Fruit fly (Drosophila melanogaster) whole organism, prepupa: ENCODE results near the gene Larp7.
A peak's percentile ranks its signal among the peaks of the same experiment; 100 is the strongest.

Experiments used
- CG10669 ChIP-seq: fragments of 200-800 bp; sonication (Bioruptor generic); optimal IDR thresholded peaks from 3 replicates; lab custom pipeline; 2018; ENCODE audit warnings: missing biosample characterization, mild to moderate bottlenecking, missing genetic modification characterization, moderate library complexity
- CG11294 ChIP-seq: fragments of 200-800 bp; sonication (Bioruptor generic); IDR thresholded peaks from 2 replicates; pipeline ENCODE4 v1.3.6; 2022; ENCODE audit warnings: missing biosample characterization, missing genetic modification characterization
- CG11902 ChIP-seq: fragments of 200-800 bp; sonication (Bioruptor generic); optimal IDR thresholded peaks from 3 replicates; lab custom pipeline; 2016; ENCODE audit warnings: missing biosample characterization, missing genetic modification characterization
- CG15336 ChIP-seq: fragments of 200-800 bp; sonication (Bioruptor generic); IDR thresholded peaks from 2 replicates; pipeline ENCODE4 v1.3.6; 2022; ENCODE audit warnings: missing biosample characterization, missing genetic modification characterization
- CG1621 ChIP-seq: fragments of 200-800 bp; sonication (Bioruptor generic); optimal IDR thresholded peaks from 3 replicates; lab custom pipeline; 2018; ENCODE audit warnings: missing biosample characterization, mild to moderate bottlenecking, missing genetic modification characterization
- CG16779 ChIP-seq: fragments of 200-800 bp; sonication (Bioruptor generic); optimal IDR thresholded peaks from 3 replicates; lab custom pipeline; 2017; ENCODE audit warnings: missing biosample characterization, mild to moderate bottlenecking, missing genetic modification characterization
- CG3032 ChIP-seq: fragments of 200-800 bp; optimal IDR thresholded peaks from 2 replicates; lab custom pipeline; 2019; ENCODE audit warnings: missing biosample characterization, mild to moderate bottlenecking, missing genetic modification characterization, moderate library complexity
- CG31627 ChIP-seq: fragments of 200-800 bp; sonication (Bioruptor generic); optimal IDR thresholded peaks from 3 replicates; lab custom pipeline; 2016; ENCODE audit warnings: missing biosample characterization, missing genetic modification characterization
- CG3919 ChIP-seq: fragments of 200-800 bp; sonication (Bioruptor generic); optimal IDR thresholded peaks from 3 replicates; lab custom pipeline; 2016; ENCODE audit warnings: missing biosample characterization, missing genetic modification characterization
- CG4318 ChIP-seq: fragments of 200-800 bp; sonication (Bioruptor generic); optimal IDR thresholded peaks from 3 replicates; lab custom pipeline; 2017; ENCODE audit warnings: missing biosample characterization, mild to moderate bottlenecking, missing genetic modification characterization
- CG6792 ChIP-seq: fragments of 200-800 bp; sonication (Bioruptor generic); optimal IDR thresholded peaks from 3 replicates; lab custom pipeline; 2016; ENCODE audit warnings: missing biosample characterization, missing genetic modification characterization
- CG7368 ChIP-seq: fragments of 200-800 bp; sonication (Bioruptor generic); optimal IDR thresholded peaks from 3 replicates; lab custom pipeline; 2016; ENCODE audit warnings: missing biosample characterization, missing genetic modification characterization
- CG8119 ChIP-seq: fragments of 200-800 bp; sonication (Bioruptor generic); IDR thresholded peaks from 3 replicates; pipeline ENCODE4 v1.3.6; 2022; ENCODE audit warnings: missing biosample characterization, missing genetic modification characterization
- CG8319 ChIP-seq: fragments of 200-800 bp; sonication (Bioruptor generic); optimal IDR thresholded peaks from 3 replicates; lab custom pipeline; 2016; ENCODE audit warnings: missing biosample characterization, missing genetic modification characterization
- CG8632 ChIP-seq: fragments of 200-800 bp; sonication (Bioruptor generic); optimal IDR thresholded peaks from 3 replicates; lab custom pipeline; 2016; ENCODE audit warnings: missing biosample characterization, missing genetic modification characterization
- Eip78C ChIP-seq: fragments of 200-800 bp; sonication (Bioruptor generic); peaks from one replicate; lab custom pipeline; 2016; ENCODE audit warnings: missing biosample characterization, missing genetic modification characterization
- Eip93F ChIP-seq: fragments of 200-800 bp; sonication (Bioruptor generic); optimal IDR thresholded peaks from 2 replicates; lab custom pipeline; 2016; ENCODE audit warnings: missing biosample characterization, mild to moderate bottlenecking, missing genetic modification characterization
- Ets21C ChIP-seq: fragments of 200-800 bp; sonication (Bioruptor generic); optimal IDR thresholded peaks from 3 replicates; lab custom pipeline; 2016; ENCODE audit warnings: missing biosample characterization, missing genetic modification characterization
- Gug ChIP-seq: fragments of 200-800 bp; sonication (Bioruptor generic); IDR thresholded peaks from 2 replicates; pipeline ENCODE4 v1.3.6; 2022; ENCODE audit warnings: missing biosample characterization, missing genetic modification characterization
- Lpt ChIP-seq: fragments of 200-800 bp; sonication (Bioruptor generic); optimal IDR thresholded peaks from 3 replicates; lab custom pipeline; 2016; ENCODE audit warnings: missing biosample characterization, missing genetic modification characterization
- Smox ChIP-seq: fragments of 200-800 bp; sonication (Bioruptor generic); optimal IDR thresholded peaks from 3 replicates; lab custom pipeline; 2016; ENCODE audit warnings: missing biosample characterization, missing genetic modification characterization
- Sox102F ChIP-seq: fragments of 200-800 bp; sonication (Bioruptor generic); optimal IDR thresholded peaks from 2 replicates; lab custom pipeline; 2016; ENCODE audit warnings: missing biosample characterization, mild to moderate bottlenecking, missing genetic modification characterization
- Sox15 ChIP-seq: fragments of 200-800 bp; sonication (Bioruptor generic); optimal IDR thresholded peaks from 3 replicates; lab custom pipeline; 2016; ENCODE audit warnings: missing biosample characterization, missing genetic modification characterization
- achi ChIP-seq: fragments of 200-800 bp; sonication (Bioruptor generic); optimal IDR thresholded peaks from 3 replicates; lab custom pipeline; 2016; ENCODE audit warnings: missing biosample characterization, missing genetic modification characterization
- acj6 ChIP-seq: fragments of 200-800 bp; sonication (Bioruptor generic); optimal IDR thresholded peaks from 3 replicates; lab custom pipeline; 2016; ENCODE audit warnings: missing biosample characterization, missing genetic modification characterization
- cyc ChIP-seq: fragments of 200-800 bp; sonication (Bioruptor generic); optimal IDR thresholded peaks from 3 replicates; lab custom pipeline; 2016; ENCODE audit warnings: missing biosample characterization, missing genetic modification characterization
- dsx ChIP-seq: fragments of 200-800 bp; optimal IDR thresholded peaks from 3 replicates; lab custom pipeline; 2019; ENCODE audit warnings: missing biosample characterization, mild to moderate bottlenecking, missing genetic modification characterization, moderate library complexity; ENCODE audit not compliant: poor library complexity, severe bottlenecking
- eg ChIP-seq: fragments of 200-800 bp; sonication (Bioruptor generic); IDR thresholded peaks from 3 replicates; pipeline ENCODE4 v1.3.6; 2022; ENCODE audit warnings: missing biosample characterization, missing genetic modification characterization
- fd85E ChIP-seq: fragments of 200-800 bp; sonication (Bioruptor generic); optimal IDR thresholded peaks from 3 replicates; lab custom pipeline; 2016; ENCODE audit warnings: missing biosample characterization, missing genetic modification characterization
- fkh ChIP-seq: fragments of 200-800 bp; sonication (Bioruptor generic); optimal IDR thresholded peaks from 3 replicates; lab custom pipeline; 2017; ENCODE audit warnings: missing biosample characterization, mild to moderate bottlenecking, missing genetic modification characterization, moderate library complexity
- net ChIP-seq: fragments of 200-800 bp; sonication (Bioruptor generic); optimal IDR thresholded peaks from 3 replicates; lab custom pipeline; 2016; ENCODE audit warnings: missing biosample characterization, missing genetic modification characterization
- pdm3 ChIP-seq: fragments of 200-800 bp; sonication (Bioruptor generic); optimal IDR thresholded peaks from 3 replicates; lab custom pipeline; 2016; ENCODE audit warnings: missing biosample characterization, missing genetic modification characterization
- salr ChIP-seq, 2 experiments: fragments of 200-800 bp; sonication (Bioruptor generic); optimal IDR thresholded peaks; 3 replicates each; lab custom pipeline; 2016 to 2018; ENCODE audit warnings: missing biosample characterization in 2 of 2, missing genetic modification characterization in 2 of 2, mild to moderate bottlenecking in 1 of 2
- ss ChIP-seq, 2 experiments: fragments of 200-800 bp; sonication (Bioruptor generic); optimal IDR thresholded peaks; 2 replicates in 1 of 2; 3 replicates in 1 of 2; lab custom pipeline; 2017 to 2018; ENCODE audit warnings: mild to moderate bottlenecking in 2 of 2, missing biosample characterization in 2 of 2, missing genetic modification characterization in 2 of 2, moderate library complexity in 1 of 2
- svp ChIP-seq: fragments of 200-800 bp; sonication (Bioruptor generic); peaks from one replicate; lab custom pipeline; 2016; ENCODE audit warnings: missing biosample characterization, missing genetic modification characterization
- topi ChIP-seq: fragments of 200-800 bp; sonication (Bioruptor generic); optimal IDR thresholded peaks from 3 replicates; lab custom pipeline; 2016; ENCODE audit warnings: missing biosample characterization, missing genetic modification characterization
- vri ChIP-seq: fragments of 200-800 bp; sonication (Bioruptor generic); optimal IDR thresholded peaks from 3 replicates; lab custom pipeline; 2016; ENCODE audit warnings: missing biosample characterization, mild to moderate bottlenecking, missing genetic modification characterization

Gene Larp7

dm6 chrX:9223182-9223581 lies 20.4 kb upstream of the Larp7 start, which contains the start of gene t (continued):
- peak; percentile 35; the same call in 1 of the 2 replicates for TF ChIP-seq CG11294 (GFP tag; lab: Robert Waterston, UW)
- no peak for TF ChIP-seq CG11902 (GFP tag; lab: Kevin White, UChicago)
- no peak for TF ChIP-seq fd85E
- TF ChIP-seq CG10669 (GFP tag; lab: Kevin White, UChicago) = no peak
- no peak for TF ChIP-seq acj6 (GFP tag; lab: Kevin White, UChicago)
- TF ChIP-seq CG1621 = no peak
- no peak for TF ChIP-seq CG8319 (GFP tag; lab: Kevin White, UChicago)
- TF ChIP-seq CG7368 (GFP tag; lab: Kevin White, UChicago) = no peak
- peak; percentile 46; the same call in 1 of the 3 replicates for TF ChIP-seq eg (GFP tag; lab: Robert Waterston, UW)
- TF ChIP-seq CG3032 (tag; lab: Kevin White, UChicago) = no peak

dm6 chrX:9224423-9224822 lies 19.2 kb upstream of the Larp7 start:
- no peak for TF ChIP-seq acj6 (GFP tag; lab: Kevin White, UChicago)
- TF ChIP-seq net (GFP tag; lab: Kevin White, UChicago) = no peak
- TF ChIP-seq achi (GFP tag; lab: Kevin White, UChicago) = no peak

dm6 chrX:9225137-9225536 lies 18.5 kb upstream of the Larp7 start, which contains the start of gene CG15370:
TSS of gene CG15370 (plus strand) at chrX:9225437.
- TF ChIP-seq Ets21C (no peak), Gug (GFP tag; lab: Robert Waterston, UW) (no peak), fd85E (no peak), CG15336 (no peak), CG7368 (GFP tag; lab: Kevin White, UChicago) (no peak), net (GFP tag; lab: Kevin White, UChicago) (no peak), ss (GFP tag; optimal IDR thresholded peaks at IDR 0.05; lab: Kevin White, UChicago) (no peak), dsx (GFP tag; lab: Kevin White, UChicago) (no peak), CG31627 (no peak), CG16779 (no peak), CG4318 (no peak), Eip78C (no peak), Sox15 (no peak), salr (GFP tag; optimal IDR thresholded peaks at IDR 0.05; lab: Kevin White, UChicago) (no peak)

DNA sequence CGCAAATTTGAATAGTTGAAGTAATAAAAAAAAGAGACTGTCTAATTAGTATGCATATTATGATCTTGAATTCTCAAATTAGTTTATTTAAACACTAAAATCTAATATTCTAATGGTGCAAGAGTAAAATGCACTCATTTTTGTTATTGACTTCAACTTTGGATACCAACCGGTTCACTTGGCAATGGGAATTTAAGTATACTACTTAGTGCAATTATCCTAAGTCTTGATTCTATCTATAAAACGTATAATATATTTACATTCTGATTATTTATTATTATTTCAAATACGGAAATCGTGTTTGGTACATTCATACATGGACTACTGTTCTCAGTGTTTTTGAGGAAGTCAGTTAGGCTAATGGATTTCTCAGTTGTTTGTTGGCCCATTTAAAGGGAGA lies 16.8 kb upstream of the Larp7 start, which contains the start of gene Gr8a:
Gr8a (plus strand) TSS at position 301 of the 400 bp plus-strand sequence.
- TF ChIP-seq CG8119 (GFP tag; lab: Robert Waterston, UW) (no peak), Sox102F (GFP tag; lab: Kevin White, UChicago) (no peak), achi (GFP tag; lab: Kevin White, UChicago) (no peak), CG6792 (no peak), CG3919 (GFP tag; lab: Kevin White, UChicago) (no peak)

dm6 chrX:9232199-9232598 lies 11.4 kb upstream of the Larp7 start, which contains the start of gene CG12121:
TSS of gene CG12121 (minus strand) at chrX:9232378.
- no peak for TF ChIP-seq fkh
- no peak for TF ChIP-seq salr (GFP tag; optimal IDR thresholded peaks at IDR 0.05; lab: Kevin White, UChicago)
- TF ChIP-seq vri = no peak
- no peak for TF ChIP-seq pdm3
- TF ChIP-seq CG8632 (GFP tag; lab: Kevin White, UChicago) = no peak
- TF ChIP-seq CG7368 (GFP tag; lab: Kevin White, UChicago) = no peak
- TF ChIP-seq Eip93F (GFP tag; lab: Kevin White, UChicago) = no peak
- no peak for TF ChIP-seq cyc (GFP tag; lab: Kevin White, UChicago)
- no peak for TF ChIP-seq CG8119 (GFP tag; lab: Robert Waterston, UW)
- TF ChIP-seq Lpt = no peak
- no peak for TF ChIP-seq Sox15
- no peak for TF ChIP-seq Eip78C
- TF ChIP-seq topi (GFP tag; lab: Kevin White, UChicago) = no peak
- TF ChIP-seq CG11294 (GFP tag; lab: Robert Waterston, UW) = no peak
- TF ChIP-seq svp (GFP tag; lab: Kevin White, UChicago) = no peak
- no peak for TF ChIP-seq Smox
